Fruit fly (Drosophila melanogaster) whole organism, wandering third instar larva: Measurements from ENCODE around the gene Jhbp3.

ENCODE experiments used
- Dfd ChIP-seq: fragments of >200 bp; optimal IDR thresholded peaks from 2 replicates; lab custom pipeline; 2017; ENCODE audit warnings: missing biosample characterization, missing genetic modification characterization
- N ChIP-seq: fragments of >200 bp; optimal IDR thresholded peaks from 2 replicates; lab custom pipeline; 2018; ENCODE audit warnings: missing biosample characterization, missing external identifiers, missing genetic modification characterization
- foxo ChIP-seq, 2 experiments: fragments of 200-800 bp; sonication (Bioruptor generic); optimal IDR thresholded peaks; 2 replicates in 1 of 2; 3 replicates in 1 of 2; lab custom pipeline; 2016 to 2017; ENCODE audit warnings: missing biosample characterization in 2 of 2, missing genetic modification characterization in 2 of 2
- psq ChIP-seq: fragments of 200-800 bp; sonication (Bioruptor generic); optimal IDR thresholded peaks from 3 replicates; lab custom pipeline; 2017; ENCODE audit warnings: missing biosample characterization, mild to moderate bottlenecking, missing genetic modification characterization, moderate library complexity
- sv ChIP-seq: fragments of 200-800 bp; sonication (Bioruptor generic); optimal IDR thresholded peaks from 3 replicates; lab custom pipeline; 2016; ENCODE audit warnings: missing biosample characterization, missing genetic modification characterization

- TF ChIP-seq Dfd (GFP tag; lab: Kevin White, UChicago) (no peak), psq (GFP tag; lab: Kevin White, UChicago) (no peak), sv (GFP tag; lab: Kevin White, UChicago) (no peak), foxo (GFP tag; optimal IDR thresholded peaks at IDR 0.05; lab: Kevin White, UChicago) (no peak), N (GFP tag; lab: Kevin White, UChicago) (no peak)
Measured at dm6 chr3R:4993385-4993784, 38.3 kb upstream of the Jhbp3 start.
